Worm (Caenorhabditis elegans): ENCODE results near the gene dmd-3.

Gene dmd-3

DNA sequence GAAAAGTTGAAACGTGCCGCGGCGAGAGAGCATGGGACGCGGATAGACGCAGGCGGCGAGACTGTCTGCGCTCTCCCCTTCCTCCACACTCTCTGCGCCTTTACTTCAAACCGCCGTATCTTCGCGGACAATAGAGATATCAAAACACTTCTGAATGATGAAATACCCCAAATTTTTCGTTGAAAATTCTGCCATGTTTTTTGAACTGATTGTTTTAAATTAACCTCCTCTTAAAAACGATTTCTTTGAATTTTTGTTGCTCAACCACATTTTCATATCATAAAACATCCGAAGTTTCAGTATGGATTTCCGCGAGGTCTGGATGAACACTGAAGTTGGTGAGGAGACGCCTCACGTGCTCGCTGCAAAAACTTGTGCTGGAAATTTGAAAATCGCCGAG, 14.9 kb upstream of the dmd-3 start, which contains the start of gene Y43F8C.11:
Gene Y43F8C.11, plus strand, starts transcription at position 301 of the 400 bp plus-strand sequence.
- TF ChIP-seq zfh-2 (GFP tag; conservative IDR thresholded peaks at IDR 0.05), result 0 out of 2 replicates have a peak, but pooled peaks have one; percentile 26
- no peak for TF ChIP-seq rpc-1 (optimal IDR thresholded peaks at IDR 0.05)
- TF ChIP-seq rpc-1 (tag; optimal IDR thresholded peaks at IDR 0.05), result no peak
- peak; percentile 29 for TF ChIP-seq hmg-1.2 (GFP tag; IDR thresholded peaks at IDR 0.05)

DNA sequence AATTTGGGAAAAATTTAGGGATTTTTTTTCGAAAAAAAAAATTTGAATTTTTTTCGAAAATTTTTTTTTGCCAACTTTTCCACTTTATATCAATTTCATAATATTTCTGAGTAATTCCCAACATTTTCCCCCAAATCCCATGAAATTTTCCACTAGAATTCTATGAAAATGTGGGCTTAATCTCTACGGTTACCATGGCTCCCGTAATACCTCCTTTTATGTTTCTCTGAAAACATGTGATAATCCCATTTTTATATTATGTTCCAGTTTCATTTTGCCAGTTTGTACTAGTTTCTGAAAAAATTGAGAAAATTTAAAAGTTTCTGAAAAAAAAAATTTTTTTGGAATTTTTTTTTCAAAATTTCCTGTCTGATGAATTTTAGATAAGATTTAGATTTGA, 13.2 kb upstream of the dmd-3 start:
- TF ChIP-seq dox-1 (GFP tag; IDR thresholded peaks at IDR 0.05) (no peak), F22D6.2 (tag; optimal IDR thresholded peaks at IDR 0.05) (no peak), lin-54 (GFP tag; optimal IDR thresholded peaks at IDR 0.05) (no peak), mes-4 (tag; optimal IDR thresholded peaks at IDR 0.05) (no peak), sea-2 (GFP tag; IDR thresholded peaks at IDR 0.05) (no peak), ztf-26 (tag; optimal IDR thresholded peaks at IDR 0.05) (no peak), ztf-22 (GFP tag; optimal IDR thresholded peaks at IDR 0.05) (no peak), ceh-40 (GFP tag; IDR thresholded peaks at IDR 0.05) (no peak)

DNA sequence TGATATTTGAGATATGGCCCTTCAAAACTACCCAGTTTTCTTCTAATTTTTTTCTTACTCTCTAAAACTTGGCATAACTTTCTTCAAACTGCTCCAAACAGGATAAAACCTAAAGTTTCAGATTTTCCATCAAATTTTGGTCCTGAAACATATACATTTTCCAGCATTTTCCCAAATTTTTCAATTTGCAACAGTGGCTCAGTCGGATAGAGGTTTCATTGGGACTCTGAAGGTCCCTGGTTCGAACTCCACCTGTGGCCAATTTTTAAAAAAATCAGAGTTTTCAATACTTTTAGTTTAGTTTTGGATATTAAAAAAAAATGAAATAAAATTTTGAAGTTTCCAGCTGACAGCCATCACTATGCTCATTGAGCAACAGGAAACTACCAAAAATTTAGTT, 12.7 kb upstream of the dmd-3 start:
- no peak for TF ChIP-seq ccch-3 (GFP tag; optimal IDR thresholded peaks at IDR 0.05)
- TF ChIP-seq ZK185.1 (tag; optimal IDR thresholded peaks at IDR 0.05; ENCODE audit: poor library complexity, severe bottlenecking), result no peak
- TF ChIP-seq K11D2.4 (GFP tag; IDR thresholded peaks at IDR 0.05), result no peak
- peak; percentile 35 for TF ChIP-seq B0261.1 (tag; optimal IDR thresholded peaks at IDR 0.05)
- peak; percentile 29 for TF ChIP-seq rpc-1 (optimal IDR thresholded peaks at IDR 0.05)
- TF ChIP-seq rpc-1 (tag; optimal IDR thresholded peaks at IDR 0.05), result peak; percentile 66
- no peak for TF ChIP-seq Y56A3A.18 (GFP tag; IDR thresholded peaks at IDR 0.05)
- no peak for TF ChIP-seq zim-3 (tag; optimal IDR thresholded peaks at IDR 0.05)
- TF ChIP-seq snpc-1.1 (tag; optimal IDR thresholded peaks at IDR 0.05; ENCODE audit: insufficient read depth), result no peak
- TF ChIP-seq mcd-1 (GFP tag; IDR thresholded peaks at IDR 0.05), result no peak
- TF ChIP-seq tbp1 (GFP tag; optimal IDR thresholded peaks at IDR 0.05), result peak; percentile 74

DNA sequence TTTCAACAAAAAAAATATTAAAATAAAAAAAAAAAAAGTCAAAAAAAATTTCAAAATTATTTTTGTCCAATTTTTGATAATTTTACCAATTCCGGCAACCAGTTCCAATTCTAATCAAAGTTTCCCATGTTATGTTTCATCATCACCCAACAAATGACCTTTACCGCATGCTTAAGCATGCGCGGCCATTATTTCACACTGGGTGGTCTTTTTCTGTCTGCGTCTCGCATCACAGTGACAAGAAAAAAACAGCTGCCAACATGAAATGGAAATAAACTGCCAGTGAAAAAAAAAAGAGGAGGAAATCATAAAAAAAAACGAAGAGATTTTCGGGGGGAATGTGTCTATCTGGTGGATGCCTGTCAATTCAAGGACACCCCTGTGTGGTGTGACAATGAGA, 11.3 kb upstream of the dmd-3 start:
- TF ChIP-seq madf-8 (GFP tag; conservative IDR thresholded peaks at IDR 0.05) (no peak), hmg-1.2 (GFP tag; IDR thresholded peaks at IDR 0.05) (peak; percentile 26; the same call in 1 of the 2 replicates), lin-35 (GFP tag; optimal IDR thresholded peaks at IDR 0.05) (no peak), rpc-1 (optimal IDR thresholded peaks at IDR 0.05) (no peak), rpc-1 (tag; optimal IDR thresholded peaks at IDR 0.05) (no peak)

DNA sequence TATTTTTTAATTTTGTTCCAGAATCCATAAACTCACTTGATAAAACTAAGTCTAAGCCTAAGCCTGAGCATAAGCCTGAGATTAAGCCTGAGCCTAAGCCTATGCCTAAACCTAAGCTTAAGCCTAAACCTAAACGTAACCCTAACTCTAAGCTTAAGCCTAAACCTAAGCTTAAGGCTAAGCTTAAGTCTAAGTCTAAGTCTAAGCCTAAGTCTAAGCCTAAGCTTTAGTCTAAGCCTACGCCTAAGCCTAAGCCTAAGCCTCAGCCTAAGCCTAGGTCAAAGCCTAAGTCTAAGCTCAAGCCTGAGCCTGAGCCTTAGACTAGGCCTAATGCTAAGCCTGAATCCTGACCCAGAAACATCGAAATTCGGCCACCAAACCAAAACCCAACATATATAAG, 9.5 kb upstream of the dmd-3 start:
- TF ChIP-seq repo-1 (tag; optimal IDR thresholded peaks at IDR 0.05) (no peak), nhr-27 (tag; optimal IDR thresholded peaks at IDR 0.05) (no peak), B0261.1 (tag; optimal IDR thresholded peaks at IDR 0.05) (no peak), lin-54 (GFP tag; optimal IDR thresholded peaks at IDR 0.05) (no peak), snpc-3.4 (tag; optimal IDR thresholded peaks at IDR 0.05) (no peak), F57C9.4 (tag; optimal IDR thresholded peaks at IDR 0.05) (no peak), ceh-27 (GFP tag; optimal IDR thresholded peaks at IDR 0.05) (no peak), athp-1 (tag; optimal IDR thresholded peaks at IDR 0.05) (no peak), aptf-2 (GFP tag; conservative IDR thresholded peaks at IDR 0.05) (no peak), ceh-40 (GFP tag; IDR thresholded peaks at IDR 0.05) (no peak), rpc-1 (optimal IDR thresholded peaks at IDR 0.05) (no peak), rpc-1 (tag; optimal IDR thresholded peaks at IDR 0.05) (no peak), him-1 (tag; optimal IDR thresholded peaks at IDR 0.05) (no peak), unc-62 (GFP tag; optimal IDR thresholded peaks at IDR 0.05) (no peak), attf-5 (GFP tag; optimal IDR thresholded peaks at IDR 0.05) (no peak)

All from whole organism, young adult.